Worm (Caenorhabditis elegans) whole organism, midembryonic: ENCODE results near the gene C05D11.8.

ENCODE experiments used
- ztf-23 ChIP-seq: fragments of 200-800 bp; sonication (Bioruptor generic); IDR thresholded peaks from 2 replicates; pipeline ENCODE4 v1.3.6; 2022; ENCODE audit warnings: missing genetic modification reagents, missing genetic modification characterization, missing compliant biosample characterization
- ztf-29 ChIP-seq: fragments of 200-800 bp; sonication (Bioruptor generic); IDR thresholded peaks from 2 replicates; pipeline ENCODE4 v1.3.6; 2022; ENCODE audit warnings: missing genetic modification reagents, missing genetic modification characterization, missing compliant biosample characterization

DNA sequence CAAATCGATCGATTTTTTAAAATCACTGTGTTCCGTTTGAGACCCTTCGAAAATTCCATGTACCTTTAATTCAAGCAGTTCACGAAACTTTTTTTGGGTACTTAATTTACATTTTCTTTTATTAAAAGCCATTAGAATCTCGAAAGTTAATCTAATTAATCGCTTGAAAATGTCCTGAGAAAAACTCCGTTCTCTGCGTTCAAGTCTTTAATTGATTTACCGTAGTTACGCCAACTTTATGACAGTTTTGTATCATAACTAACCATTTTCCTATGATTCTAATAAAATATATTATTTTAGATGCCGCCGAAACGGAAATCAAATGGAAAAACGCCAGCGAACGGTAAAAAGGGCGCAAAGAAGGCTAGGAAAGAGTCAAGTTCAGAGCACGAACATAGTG is 27.1 kb upstream of the C05D11.8 start, which contains the start of gene jhdm-1:
- TF ChIP-seq ztf-23 (GFP tag; lab: Robert Waterston, UW) = no peak
- no peak for TF ChIP-seq ztf-29 (GFP tag; lab: Robert Waterston, UW)
